Worm (Caenorhabditis elegans) whole organism, dauer: ENCODE measurements around the gene R13A1.1.

Source experiments
- unc-62 ChIP-seq: sonication (generic microtip); optimal IDR thresholded peaks from 2 replicates; lab custom pipeline; 2017; ENCODE audit warnings: missing biosample characterization, missing genetic modification reagents, missing genetic modification characterization

Gene R13A1.1

ce11 chrIV:7196853-7197252 lies 23.0 kb upstream of the R13A1.1 start, which contains the start of gene unc-8:
Gene unc-8, plus strand, starts transcription at chrIV:7197153.
- no peak for TF ChIP-seq unc-62

ce11 chrIV:7203696-7204095 lies 16.1 kb upstream of the R13A1.1 start, which contains the start of gene R13A1.3:
Gene R13A1.3, plus strand, starts transcription at chrIV:7203996.
- no peak for TF ChIP-seq unc-62

ce11 chrIV:7205969-7206368 lies 13.9 kb upstream of the R13A1.1 start, which contains the start of gene kcc-1:
Gene kcc-1, plus strand, starts transcription at chrIV:7206269.
- TF ChIP-seq unc-62, result no peak

- no peak for TF ChIP-seq unc-62
These were observed 10.9 kb upstream of the R13A1.1 start for ce11 chrIV:7208961-7209360.

ce11 chrIV:7211313-7211712 lies 8.5 kb upstream of the R13A1.1 start:
- no peak for TF ChIP-seq unc-62

ce11 chrIV:7212769-7213168 lies 7.1 kb upstream of the R13A1.1 start:
- no peak for TF ChIP-seq unc-62

ce11 chrIV:7216210-7216609 lies 3.6 kb upstream of the R13A1.1 start:
- no peak for TF ChIP-seq unc-62

- no peak for TF ChIP-seq unc-62
These were observed 2.3 kb downstream of the R13A1.1 start for ce11 chrIV:7222088-7222487.

- no peak for TF ChIP-seq unc-62
These were observed 7.2 kb downstream of the R13A1.1 start, which contains the start of gene R13A1.10 for ce11 chrIV:7227072-7227471. Gene R13A1.10, minus strand, starts transcription at chrIV:7227172.

- no peak for TF ChIP-seq unc-62
These were observed 8.4 kb downstream of the R13A1.1 start, which contains the start of gene D2024.5 for ce11 chrIV:7228208-7228607. Gene D2024.5, minus strand, starts transcription at chrIV:7228308.

ce11 chrIV:7230198-7230597 lies 10.4 kb downstream of the R13A1.1 start, which contains the start of gene cap-1:
Gene cap-1, minus strand, starts transcription at chrIV:7230223.
- no peak for TF ChIP-seq unc-62

- TF ChIP-seq unc-62, result no peak
These were observed 11.1 kb downstream of the R13A1.1 start, which contains the start of gene D2024.4 for ce11 chrIV:7230935-7231334. Gene D2024.4, plus strand, starts transcription at chrIV:7231235.

ce11 chrIV:7233566-7234014 lies 13.8 kb downstream of the R13A1.1 start:
- no peak for TF ChIP-seq unc-62

- TF ChIP-seq unc-62, result no peak
These were observed 14.8 kb downstream of the R13A1.1 start for ce11 chrIV:7234623-7235022.

ce11 chrIV:7235382-7235917 lies 15.6 kb downstream of the R13A1.1 start:
- TF ChIP-seq unc-62, result no peak

- no peak for TF ChIP-seq unc-62
These were observed 16.5 kb downstream of the R13A1.1 start for ce11 chrIV:7236248-7236772.

- no peak for TF ChIP-seq unc-62
These were observed 17.9 kb downstream of the R13A1.1 start, which contains the start of gene elo-3 for ce11 chrIV:7237668-7238214. Gene elo-3, plus strand, starts transcription at chrIV:7237718.

- TF ChIP-seq unc-62, result no peak
These were observed 20.7 kb downstream of the R13A1.1 start for ce11 chrIV:7240564-7240963.
